Worm (Caenorhabditis elegans): ENCODE measurements around the gene T13C2.7.

The T13C2.7 gene

DNA sequence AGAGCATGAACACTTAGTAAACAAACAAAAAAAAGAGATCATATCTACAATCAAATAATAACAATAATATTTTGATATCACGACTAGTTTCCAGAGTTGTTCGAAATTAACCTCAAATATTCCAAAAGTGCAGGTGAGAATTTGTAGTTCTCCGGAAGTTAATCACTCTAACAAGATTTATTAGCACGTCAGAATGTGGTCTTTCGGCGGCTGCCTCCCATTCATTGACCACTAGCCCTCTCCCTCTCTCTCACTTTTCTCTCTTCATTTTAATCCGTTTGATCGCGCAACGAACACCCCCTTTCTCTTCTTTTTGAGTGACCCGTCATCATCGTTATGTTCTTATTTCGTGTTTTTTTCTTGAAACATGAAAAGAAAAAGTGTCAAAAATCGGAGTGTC, 46.5 kb downstream of the T13C2.7 start:
- TF ChIP-seq him-1 (tag; optimal IDR thresholded peaks at IDR 0.05) (no peak), dao-5 (tag; optimal IDR thresholded peaks at IDR 0.05) (no peak), W03F9.2 (tag; optimal IDR thresholded peaks at IDR 0.05) (no peak)

DNA sequence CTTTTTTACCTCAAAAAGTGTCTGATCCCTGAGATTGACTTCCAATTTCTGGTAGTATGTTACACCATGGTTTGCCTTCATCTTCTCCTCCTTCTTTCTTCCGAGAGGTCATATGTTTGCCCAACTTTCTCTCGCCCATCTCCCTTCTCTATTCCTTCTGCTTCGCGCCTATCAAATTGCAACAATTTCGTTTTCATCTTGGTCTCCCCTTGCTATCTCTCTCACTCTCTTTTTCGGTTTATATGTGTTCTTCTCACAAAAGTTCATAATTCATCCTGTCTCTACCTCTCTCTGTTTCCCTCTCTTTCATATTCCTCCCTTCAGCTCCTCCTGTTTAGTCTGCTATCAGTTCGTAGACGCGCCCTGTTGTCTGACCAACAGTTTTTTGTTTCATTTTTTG, 47.5 kb downstream of the T13C2.7 start:
- TF ChIP-seq W03F9.2 (tag; optimal IDR thresholded peaks at IDR 0.05): no peak

DNA sequence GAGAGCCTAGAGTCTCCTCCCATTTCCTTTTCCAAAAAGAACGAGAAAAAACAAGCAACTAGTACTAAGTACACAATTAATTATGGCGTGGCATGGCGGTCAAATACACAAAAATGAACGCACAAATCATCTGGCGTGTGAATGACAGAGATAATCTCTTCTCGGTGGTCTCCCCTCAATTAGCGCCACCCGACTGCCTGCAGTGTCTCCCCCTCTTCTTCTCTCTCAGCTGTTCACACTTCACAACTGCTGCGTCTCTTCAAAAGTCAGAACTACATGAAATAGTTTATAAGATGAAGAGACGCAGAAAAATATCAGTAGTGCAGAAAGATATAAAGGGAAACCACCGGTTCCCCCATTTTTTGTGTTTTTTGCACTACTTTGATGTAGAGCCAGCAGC, 48.2 kb downstream of the T13C2.7 start:
- TF ChIP-seq him-1 (tag; optimal IDR thresholded peaks at IDR 0.05): no peak
- TF ChIP-seq W03F9.2 (tag; optimal IDR thresholded peaks at IDR 0.05): no peak
- TF ChIP-seq dao-5 (tag; optimal IDR thresholded peaks at IDR 0.05): no peak

DNA sequence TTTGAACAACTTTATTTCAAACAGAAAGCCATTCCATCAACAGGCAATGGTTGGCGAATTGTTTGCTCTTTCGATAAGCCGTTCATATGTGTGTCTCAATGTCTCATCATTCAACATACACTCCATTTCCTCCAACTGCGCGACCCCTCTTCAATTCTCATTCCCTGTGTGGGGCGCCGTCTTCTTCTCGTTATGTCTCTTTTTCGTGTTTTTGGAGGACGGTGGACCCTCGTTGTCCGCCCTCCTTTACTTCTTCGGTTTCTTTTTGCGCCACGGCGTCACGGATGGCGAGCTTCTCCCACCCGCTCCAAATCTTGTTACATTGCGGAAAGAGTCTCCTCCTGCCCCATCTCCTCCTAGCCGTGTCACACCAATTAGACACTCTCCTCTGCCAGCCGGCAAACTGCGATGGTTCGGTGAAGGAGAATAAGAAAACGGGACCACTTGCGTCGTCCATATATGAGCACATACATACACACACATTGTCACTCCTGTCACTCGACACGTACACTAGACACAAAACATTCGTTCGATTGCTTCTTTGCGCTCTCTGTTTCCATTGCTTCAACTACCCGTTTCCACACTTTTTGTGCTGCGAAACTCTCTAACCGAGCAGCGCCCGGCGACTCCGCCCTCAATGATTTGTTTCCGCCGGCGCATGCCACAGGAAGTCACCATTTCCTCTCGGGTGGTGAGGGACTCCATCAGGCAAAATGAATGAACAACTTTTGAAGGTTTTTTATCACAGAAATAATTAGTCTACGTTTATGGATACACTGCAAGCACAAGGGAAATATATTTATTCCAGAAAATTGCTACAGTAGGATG, 49.1 kb downstream of the T13C2.7 start:
- TF ChIP-seq him-1 (tag; optimal IDR thresholded peaks at IDR 0.05): peak; percentile 6
- TF ChIP-seq W03F9.2 (tag; optimal IDR thresholded peaks at IDR 0.05): no peak
- no peak for TF ChIP-seq dao-5 (tag; optimal IDR thresholded peaks at IDR 0.05)

DNA sequence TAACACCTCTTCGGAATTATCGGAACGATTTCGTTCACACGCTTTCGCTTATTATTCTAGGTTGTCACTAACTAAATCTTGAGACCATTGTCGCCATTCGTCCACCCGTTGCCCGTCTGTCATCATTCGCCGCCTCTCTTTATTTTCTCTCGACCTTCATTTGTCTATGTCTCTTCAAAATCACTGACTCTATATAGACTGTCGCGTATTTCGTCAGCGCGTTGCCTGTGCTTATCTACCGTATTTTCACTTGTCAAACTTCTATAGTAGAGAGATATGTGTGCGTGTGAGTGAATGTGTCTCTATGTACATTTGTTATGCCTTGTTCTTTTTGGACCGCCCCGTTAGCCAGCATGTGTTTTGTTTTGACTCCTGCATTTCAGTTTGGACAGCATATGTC, 49.9 kb downstream of the T13C2.7 start:
- TF ChIP-seq him-1 (tag; optimal IDR thresholded peaks at IDR 0.05): no peak
- no peak for TF ChIP-seq dao-5 (tag; optimal IDR thresholded peaks at IDR 0.05)
- TF ChIP-seq W03F9.2 (tag; optimal IDR thresholded peaks at IDR 0.05): no peak

DNA sequence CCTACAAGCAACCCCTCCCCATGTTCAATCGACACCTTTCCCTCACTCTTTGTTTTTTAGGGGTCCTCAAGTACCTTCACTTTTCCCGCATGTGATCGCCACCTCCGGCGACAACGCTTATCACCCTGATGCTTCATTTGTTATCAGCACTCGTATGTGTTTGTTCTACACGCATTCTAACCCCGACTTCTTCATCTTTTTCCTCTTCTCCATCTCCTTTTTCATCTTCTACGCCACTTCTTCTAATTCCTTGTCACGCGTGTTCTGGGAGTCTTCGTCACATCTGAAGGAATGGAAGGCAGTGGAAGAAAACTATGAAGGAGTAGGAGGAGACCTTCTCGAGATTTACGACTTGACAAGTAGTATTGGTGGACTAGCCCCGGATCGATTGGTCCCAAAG, 50.8 kb downstream of the T13C2.7 start:
- TF ChIP-seq W03F9.2 (tag; optimal IDR thresholded peaks at IDR 0.05) (no peak), him-1 (tag; optimal IDR thresholded peaks at IDR 0.05) (no peak), dao-5 (tag; optimal IDR thresholded peaks at IDR 0.05) (no peak)

DNA sequence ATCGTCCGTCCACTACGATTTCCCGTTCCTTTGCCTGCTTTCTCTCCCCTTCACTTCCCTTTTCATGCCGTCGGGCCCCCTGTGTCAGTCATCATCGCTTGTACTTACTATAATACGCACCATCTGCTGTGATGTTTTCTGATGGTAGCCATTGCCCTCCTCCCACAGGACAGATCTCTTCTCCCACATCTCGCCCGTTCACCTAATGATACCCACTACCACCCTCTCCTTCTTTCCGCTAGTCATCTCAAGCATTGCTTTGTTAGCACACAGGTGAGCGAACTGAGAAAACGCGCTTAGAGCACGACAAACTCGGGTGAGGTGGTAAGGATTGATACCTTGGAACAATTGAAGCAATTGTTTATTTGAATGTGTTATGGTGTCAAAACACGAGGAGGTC, 51.7 kb downstream of the T13C2.7 start:
- TF ChIP-seq W03F9.2 (tag; optimal IDR thresholded peaks at IDR 0.05): no peak
- TF ChIP-seq dao-5 (tag; optimal IDR thresholded peaks at IDR 0.05): no peak
- TF ChIP-seq him-1 (tag; optimal IDR thresholded peaks at IDR 0.05): no peak

Measured in whole organism, L4/young adult.